Worm (Caenorhabditis elegans): ENCODE data around the gene aman-2.

aman-2 gene

ce11 chrV:11899149-11899548 lies 33.9 kb downstream of the aman-2 start, which contains the start of gene sma-1:
TSS of gene sma-1 (plus strand) at chrV:11899449.
- no peak for TF ChIP-seq hlh-17 (GFP tag; optimal IDR thresholded peaks at IDR 0.05; ENCODE audit: borderline replicate concordance)
- TF ChIP-seq blmp-1 (tag; optimal IDR thresholded peaks at IDR 0.05): peak; percentile 87

ce11 chrV:11897604-11898003 lies 35.4 kb downstream of the aman-2 start:
- TF ChIP-seq ceh-63 (GFP tag; optimal IDR thresholded peaks at IDR 0.05) (no peak), unc-62 (GFP tag; optimal IDR thresholded peaks at IDR 0.05) (no peak), nhr-84 (tag; optimal IDR thresholded peaks at IDR 0.05) (no peak), tbx-2 (tag; optimal IDR thresholded peaks at IDR 0.05) (no peak), fkh-8 (tag; optimal IDR thresholded peaks at IDR 0.05) (no peak), sup-37 (GFP tag; optimal IDR thresholded peaks at IDR 0.05) (no peak), efl-1 (optimal IDR thresholded peaks at IDR 0.05) (no peak), efl-1 (GFP tag; optimal IDR thresholded peaks at IDR 0.05 in 1 of 2) (no peak), nhr-90 (tag; optimal IDR thresholded peaks at IDR 0.05; ENCODE audit: poor library complexity) (no peak), nhr-85 (tag) (peak; percentile 53), blmp-1 (tag; optimal IDR thresholded peaks at IDR 0.05) (peak; percentile 75), mdl-1 (tag; optimal IDR thresholded peaks at IDR 0.05) (no peak), efl-3 (GFP tag; optimal IDR thresholded peaks at IDR 0.05) (no peak), ces-1 (GFP tag; optimal IDR thresholded peaks at IDR 0.05) (no peak), nhr-237 (tag; optimal IDR thresholded peaks at IDR 0.05) (no peak), C16A3.4 (tag; optimal IDR thresholded peaks at IDR 0.05) (peak; percentile 14), zip-4 (GFP tag; optimal IDR thresholded peaks at IDR 0.05) (no peak), elt-2 (tag; optimal IDR thresholded peaks at IDR 0.05) (no peak), C34B4.2 (tag; optimal IDR thresholded peaks at IDR 0.05) (no peak), sox-4 (tag; optimal IDR thresholded peaks at IDR 0.05) (no peak), hlh-4 (tag; optimal IDR thresholded peaks at IDR 0.05) (no peak), snu-23 (GFP tag; optimal IDR thresholded peaks at IDR 0.05) (no peak), ets-5 (GFP tag; IDR thresholded peaks at IDR 0.05) (no peak), pqm-1 (tag; optimal IDR thresholded peaks at IDR 0.05) (no peak), mef-2 (tag; optimal IDR thresholded peaks at IDR 0.05) (no peak), nhr-77 (tag; optimal IDR thresholded peaks at IDR 0.05) (no peak), hlh-17 (GFP tag; optimal IDR thresholded peaks at IDR 0.05; ENCODE audit: borderline replicate concordance) (no peak), unc-86 (tag; optimal IDR thresholded peaks at IDR 0.05) (no peak), lin-14 (GFP tag; optimal IDR thresholded peaks at IDR 0.05) (peak; percentile 58), rnt-1 (tag; optimal IDR thresholded peaks at IDR 0.05) (no peak), pag-3 (tag; optimal IDR thresholded peaks at IDR 0.05; ENCODE audit: borderline replicate concordance, insufficient read depth) (no peak), nhr-71 (tag; optimal IDR thresholded peaks at IDR 0.05) (no peak), vab-15 (tag; optimal IDR thresholded peaks at IDR 0.05) (no peak), dsc-1 (tag; optimal IDR thresholded peaks at IDR 0.05) (no peak), ama-1 (optimal IDR thresholded peaks at IDR 0.05) (no peak)

ce11 chrV:11896322-11896898 lies 36.6 kb downstream of the aman-2 start:
- TF ChIP-seq unc-86 (tag; optimal IDR thresholded peaks at IDR 0.05) (no peak), nhr-84 (tag; optimal IDR thresholded peaks at IDR 0.05) (no peak), C34B4.2 (tag; optimal IDR thresholded peaks at IDR 0.05) (no peak), nhr-20 (tag; optimal IDR thresholded peaks at IDR 0.05) (peak; percentile 81), mef-2 (tag; optimal IDR thresholded peaks at IDR 0.05) (no peak), nhr-85 (tag) (peak; percentile 41), mdl-1 (tag; optimal IDR thresholded peaks at IDR 0.05) (peak in 1 of 2 experiments; percentile 22), swsn-7 (tag; optimal IDR thresholded peaks at IDR 0.05) (peak; percentile 18), ceh-63 (GFP tag; optimal IDR thresholded peaks at IDR 0.05) (no peak), ets-5 (GFP tag; IDR thresholded peaks at IDR 0.05) (no peak), lsy-2 (tag; optimal IDR thresholded peaks at IDR 0.05) (peak; percentile 14 to 49), nhr-71 (tag; optimal IDR thresholded peaks at IDR 0.05) (peak; percentile 40), lin-39 (tag; optimal IDR thresholded peaks at IDR 0.05) (no peak), irx-1 (tag; optimal IDR thresholded peaks at IDR 0.05) (no peak), nhr-76 (tag; optimal IDR thresholded peaks at IDR 0.05) (no peak), elt-2 (tag; optimal IDR thresholded peaks at IDR 0.05) (no peak), dpl-1 (GFP tag; optimal IDR thresholded peaks at IDR 0.05) (peak; percentile 69 to 82 (median 77)), fkh-10 (GFP tag; optimal IDR thresholded peaks at IDR 0.05) (no peak), pax-3 (tag; optimal IDR thresholded peaks at IDR 0.05) (no peak), blmp-1 (tag; optimal IDR thresholded peaks at IDR 0.05) (peak; percentile 67), rnt-1 (tag; optimal IDR thresholded peaks at IDR 0.05) (no peak), unc-98 (GFP tag; IDR thresholded peaks at IDR 0.05) (no peak), snu-23 (GFP tag; optimal IDR thresholded peaks at IDR 0.05) (peak; percentile 52), pqm-1 (tag; optimal IDR thresholded peaks at IDR 0.05) (no peak), sox-4 (tag; optimal IDR thresholded peaks at IDR 0.05) (no peak), nhr-28 (tag; optimal IDR thresholded peaks at IDR 0.05) (no peak), egl-27 (tag; optimal IDR thresholded peaks at IDR 0.05) (no peak), vab-15 (tag; optimal IDR thresholded peaks at IDR 0.05) (no peak)

All from whole organism, L1 larva.